Fruit fly (Drosophila melanogaster): ENCODE data around the gene Pbp95.

Gene Pbp95

DNA sequence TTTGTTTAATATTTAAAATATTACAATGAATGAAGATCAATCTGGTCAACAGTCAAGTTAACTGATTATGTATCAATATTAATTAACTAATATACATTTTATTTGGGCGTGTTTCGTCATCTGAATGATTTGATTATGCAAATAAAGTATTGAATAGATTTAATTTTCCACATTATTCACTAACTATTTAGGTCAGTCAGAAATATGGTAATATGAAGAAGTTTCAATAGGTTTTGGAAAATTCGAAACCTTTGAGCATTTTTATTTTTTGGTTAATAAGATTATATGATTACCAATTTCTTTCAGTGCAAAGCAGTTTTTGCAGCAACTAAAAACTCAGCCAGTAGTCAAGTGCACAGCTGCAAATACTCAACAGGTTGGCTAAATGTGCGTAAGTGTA lies 21.5 kb upstream of the Pbp95 start (continued):
- TF ChIP-seq CG1621 (tag; optimal IDR thresholded peaks at IDR 0.05) (no peak), achi (GFP tag; optimal IDR thresholded peaks at IDR 0.05) (peak; percentile 24), Eip75B (GFP tag; optimal IDR thresholded peaks at IDR 0.05) (no peak), dac (GFP tag; optimal IDR thresholded peaks at IDR 0.05) (no peak), CG10631 (GFP tag; optimal IDR thresholded peaks at IDR 0.05) (no peak), CG34406 (GFP tag; optimal IDR thresholded peaks at IDR 0.05) (no peak), CG3032 (tag; optimal IDR thresholded peaks at IDR 0.05) (no peak), fkh (GFP tag; optimal IDR thresholded peaks at IDR 0.05) (no peak), CG11762 (GFP tag; optimal IDR thresholded peaks at IDR 0.05; ENCODE audit: insufficient read depth) (peak; percentile 16), spab (GFP tag; optimal IDR thresholded peaks at IDR 0.05) (no peak), CG11294 (GFP tag; IDR thresholded peaks at IDR 0.05) (no peak), CG6808 (GFP tag; optimal IDR thresholded peaks at IDR 0.05) (no peak), fd85E (GFP tag; optimal IDR thresholded peaks at IDR 0.05) (no peak), Smox (GFP tag; optimal IDR thresholded peaks at IDR 0.05) (no peak), lz (GFP tag; optimal IDR thresholded peaks at IDR 0.05) (no peak), Sox15 (GFP tag; optimal IDR thresholded peaks at IDR 0.05) (no peak), Hr4 (GFP tag; optimal IDR thresholded peaks at IDR 0.05) (peak; percentile 54), CG16779 (tag; optimal IDR thresholded peaks at IDR 0.05) (no peak), eg (GFP tag; IDR thresholded peaks at IDR 0.05) (peak; percentile 70), Gug (GFP tag; IDR thresholded peaks at IDR 0.05) (no peak), Hr39 (GFP tag; optimal IDR thresholded peaks at IDR 0.05) (no peak), CG31627 (GFP tag; optimal IDR thresholded peaks at IDR 0.05) (no peak), ss (GFP tag; optimal IDR thresholded peaks at IDR 0.05) (no peak), salr (GFP tag; optimal IDR thresholded peaks at IDR 0.05) (peak in 1 of 2 experiments; percentile 35), CG11902 (GFP tag; optimal IDR thresholded peaks at IDR 0.05) (no peak)

DNA sequence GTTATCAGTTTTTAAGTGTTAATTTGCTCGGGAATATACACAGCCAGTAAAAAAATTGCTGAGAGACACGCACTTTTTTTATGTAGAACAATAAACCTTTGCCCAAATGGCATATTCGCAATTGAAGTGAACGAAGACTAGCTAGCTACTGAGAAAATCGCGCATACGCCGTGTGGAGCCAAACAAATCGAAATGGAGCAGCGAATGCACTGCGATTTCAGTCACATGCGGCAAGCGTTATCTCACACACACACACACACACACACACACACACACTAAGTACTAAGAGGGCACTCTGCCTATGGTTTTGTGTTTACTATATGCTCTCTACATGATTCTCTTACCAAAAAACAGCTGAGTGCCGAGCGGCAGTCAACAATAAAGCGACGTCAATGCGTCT lies 20.1 kb upstream of the Pbp95 start:
- TF ChIP-seq CG15336 (GFP tag; IDR thresholded peaks at IDR 0.05) (no peak), CG10631 (GFP tag; optimal IDR thresholded peaks at IDR 0.05) (no peak), CG3919 (GFP tag; optimal IDR thresholded peaks at IDR 0.05) (no peak), CG7368 (GFP tag; optimal IDR thresholded peaks at IDR 0.05) (no peak), CG11294 (GFP tag; IDR thresholded peaks at IDR 0.05) (no peak), Eip78C (GFP tag) (no peak), CG11902 (GFP tag; optimal IDR thresholded peaks at IDR 0.05) (no peak), dsx (GFP tag; optimal IDR thresholded peaks at IDR 0.05; ENCODE audit: poor library complexity, severe bottlenecking) (no peak), Smox (GFP tag; optimal IDR thresholded peaks at IDR 0.05) (no peak)

DNA sequence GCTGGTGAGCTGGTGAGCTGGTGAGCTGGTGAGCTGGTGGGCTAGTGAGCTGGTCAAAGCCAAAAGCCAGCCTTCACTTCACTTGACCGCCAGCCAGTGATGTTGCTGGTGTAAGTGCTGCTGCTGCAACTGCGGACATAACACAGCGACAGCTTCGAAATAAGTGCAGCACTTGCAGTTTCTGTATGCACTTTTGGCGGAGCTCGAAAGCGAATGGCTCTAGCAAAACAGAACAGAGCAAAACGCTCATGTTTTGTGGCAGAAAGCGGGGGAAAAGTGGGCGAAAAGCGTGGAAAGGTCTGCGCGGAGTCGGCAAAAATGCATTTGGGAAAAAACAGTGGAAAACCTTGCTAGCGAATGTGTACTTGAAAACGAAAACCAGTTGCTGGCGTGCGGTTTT lies 19.0 kb upstream of the Pbp95 start:
- TF ChIP-seq Eip78C (GFP tag) (peak; percentile 44), vri (GFP tag; optimal IDR thresholded peaks at IDR 0.05) (no peak), dac (GFP tag; optimal IDR thresholded peaks at IDR 0.05) (no peak), topi (GFP tag; optimal IDR thresholded peaks at IDR 0.05) (no peak), Sox14 (GFP tag; optimal IDR thresholded peaks at IDR 0.05) (no peak), CG8119 (GFP tag; IDR thresholded peaks at IDR 0.05) (no peak), achi (GFP tag; optimal IDR thresholded peaks at IDR 0.05) (no peak)

DNA sequence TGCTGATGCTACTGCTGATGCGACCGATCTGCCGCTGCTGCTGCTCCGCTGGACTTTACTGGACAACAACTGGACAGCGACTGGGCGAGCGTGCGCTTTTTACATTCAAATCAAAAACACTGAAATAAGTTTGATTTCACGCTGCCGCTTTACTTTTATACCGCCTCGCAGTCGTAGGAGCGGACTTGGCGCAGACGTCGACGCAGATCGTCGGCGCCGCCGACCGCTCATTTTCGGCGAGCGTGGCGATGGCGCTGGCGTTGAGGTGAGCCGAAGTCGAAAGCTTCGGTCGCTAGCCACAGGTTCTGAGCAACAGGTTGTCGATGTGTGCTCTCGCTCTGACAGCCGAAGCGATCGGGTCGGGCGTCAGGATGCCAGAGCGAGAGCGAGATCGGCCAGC lies 17.9 kb upstream of the Pbp95 start, which contains the start of gene Elovl7:
TSS of gene Elovl7 (minus strand) at position 131 of the 400 bp plus-strand sequence.
- TF ChIP-seq CG6854 (GFP tag; optimal IDR thresholded peaks at IDR 0.05) (peak; percentile 76), CG11762 (GFP tag; optimal IDR thresholded peaks at IDR 0.05; ENCODE audit: insufficient read depth) (no peak), Eip78C (GFP tag) (peak; percentile 28), dsx (GFP tag; optimal IDR thresholded peaks at IDR 0.05; ENCODE audit: poor library complexity, severe bottlenecking) (no peak), Gug (GFP tag; IDR thresholded peaks at IDR 0.05) (no peak), Ets21C (GFP tag; optimal IDR thresholded peaks at IDR 0.05) (no peak), CG1621 (tag; optimal IDR thresholded peaks at IDR 0.05) (no peak), achi (GFP tag; optimal IDR thresholded peaks at IDR 0.05) (no peak), Eip93F (GFP tag; optimal IDR thresholded peaks at IDR 0.05) (no peak)
